Fruit fly (Drosophila melanogaster): Measurements from ENCODE around the gene Zip71B.
A peak's percentile ranks its signal among the peaks of the same experiment; 100 is the strongest.

Zip71B gene

dm6 chr3L:14999284-15000019 lies 7.4 kb downstream of the Zip71B start, which contains the start of the genes mRpL39 and Prosbeta2 (continued):
- peak; percentile 35 for TF ChIP-seq pzg (GFP tag; optimal IDR thresholded peaks at IDR 0.05)
- no peak for TF ChIP-seq HmgZ (tag; optimal IDR thresholded peaks at IDR 0.05)
- no peak for TF ChIP-seq gro (GFP tag; optimal IDR thresholded peaks at IDR 0.05)
- TF ChIP-seq slbo (GFP tag; IDR thresholded peaks at IDR 0.05), result peak; percentile 68
- no peak for TF ChIP-seq jumu (GFP tag; optimal IDR thresholded peaks at IDR 0.05)
- TF ChIP-seq Hr39 (optimal IDR thresholded peaks at IDR 0.05), result no peak
- no peak for TF ChIP-seq CG10431 (GFP tag; optimal IDR thresholded peaks at IDR 0.05)
- TF ChIP-seq CG17802 (tag; optimal IDR thresholded peaks at IDR 0.05), result no peak
- TF ChIP-seq sqz (GFP tag; optimal IDR thresholded peaks at IDR 0.05), result no peak
- peak; percentile 76 for TF ChIP-seq CG7357 (GFP tag; IDR thresholded peaks at IDR 0.05)
- peak; percentile 86 for TF ChIP-seq ato (GFP tag; IDR thresholded peaks at IDR 0.05; ENCODE audit: partially characterized antibody)
- TF ChIP-seq CG11398 (GFP tag; optimal IDR thresholded peaks at IDR 0.05), result no peak
- TF ChIP-seq CG4730 (GFP tag; IDR thresholded peaks at IDR 0.05), result peak; percentile 72
- TF ChIP-seq cwo (GFP tag; optimal IDR thresholded peaks at IDR 0.05), result no peak
- no peak for TF ChIP-seq pnt (GFP tag; optimal IDR thresholded peaks at IDR 0.05)
- peak; percentile 9 for TF ChIP-seq CG8388 (GFP tag; optimal IDR thresholded peaks at IDR 0.05)
- no peak for TF ChIP-seq CG7786 (GFP tag; optimal IDR thresholded peaks at IDR 0.05)
- TF ChIP-seq lmd (GFP tag; IDR thresholded peaks at IDR 0.05), result peak; percentile 75
- no peak for TF ChIP-seq CG9609 (GFP tag; optimal IDR thresholded peaks at IDR 0.05)
- TF ChIP-seq CG13775 (GFP tag; optimal IDR thresholded peaks at IDR 0.05), result no peak
- no peak for TF ChIP-seq p53 (GFP tag; optimal IDR thresholded peaks at IDR 0.05)
- TF ChIP-seq Dek (tag; optimal IDR thresholded peaks at IDR 0.05), result peak; percentile 24
- no peak for TF ChIP-seq NfI (GFP tag; optimal IDR thresholded peaks at IDR 0.05)
- TF ChIP-seq sisA (GFP tag; IDR thresholded peaks at IDR 0.05), result peak; percentile 68
- TF ChIP-seq CG13123 (GFP tag; optimal IDR thresholded peaks at IDR 0.05), result no peak
- TF ChIP-seq Awh (GFP tag; IDR thresholded peaks at IDR 0.05), result 0 out of 2 replicates have a peak, but pooled peaks have one; percentile 56
- no peak for TF ChIP-seq CG4707 (GFP tag; optimal IDR thresholded peaks at IDR 0.05)
- no peak for TF ChIP-seq CG6683 (GFP tag; optimal IDR thresholded peaks at IDR 0.05)
- peak; percentile 98 for TF ChIP-seq CG14860 (GFP tag; IDR thresholded peaks at IDR 0.05; ENCODE audit: partially characterized antibody)
- no peak for TF ChIP-seq CG18011 (GFP tag; optimal IDR thresholded peaks at IDR 0.05)
- TF ChIP-seq so (GFP tag; IDR thresholded peaks at IDR 0.05), result no peak
- no peak for TF ChIP-seq onecut (GFP tag; IDR thresholded peaks at IDR 0.05)
- peak; percentile 82 for TF ChIP-seq Dbx (GFP tag; IDR thresholded peaks at IDR 0.05)
- TF ChIP-seq CG7839 (tag; optimal IDR thresholded peaks at IDR 0.05), result peak; percentile 50
- no peak for TF ChIP-seq CG4328 (GFP tag; optimal IDR thresholded peaks at IDR 0.05)
- peak; percentile 16 for TF ChIP-seq Meics (GFP tag; optimal IDR thresholded peaks at IDR 0.05)
- TF ChIP-seq sens-2 (GFP tag; IDR thresholded peaks at IDR 0.05), result no peak
- peak; percentile 92 for TF ChIP-seq hbn (GFP tag; IDR thresholded peaks at IDR 0.05; ENCODE audit: partially characterized antibody)
- TF ChIP-seq Max (GFP tag; optimal IDR thresholded peaks at IDR 0.05), result peak; percentile 64
- no peak for TF ChIP-seq D19B (GFP tag; optimal IDR thresholded peaks at IDR 0.05)
- TF ChIP-seq CG13894 (tag; optimal IDR thresholded peaks at IDR 0.05), result no peak
- no peak for TF ChIP-seq cg (GFP tag; optimal IDR thresholded peaks at IDR 0.05)
- TF ChIP-seq Hr51 (GFP tag; optimal IDR thresholded peaks at IDR 0.05), result no peak
- TF ChIP-seq lov (optimal IDR thresholded peaks at IDR 0.05), result no peak
- TF ChIP-seq lov (GFP tag; IDR thresholded peaks at IDR 0.05), result no peak
- TF ChIP-seq CG32767 (GFP tag; IDR thresholded peaks at IDR 0.05), result 0 out of 2 replicates have a peak, but pooled peaks have one; percentile 10
- TF ChIP-seq CG17829 (tag; optimal IDR thresholded peaks at IDR 0.05), result peak; percentile 79
- TF ChIP-seq hth (optimal IDR thresholded peaks at IDR 0.05), result no peak
- TF ChIP-seq CG9797 (GFP tag; optimal IDR thresholded peaks at IDR 0.05), result no peak
